Worm (Caenorhabditis elegans): ENCODE measurements around the gene adal-1.

adal-1 gene

DNA sequence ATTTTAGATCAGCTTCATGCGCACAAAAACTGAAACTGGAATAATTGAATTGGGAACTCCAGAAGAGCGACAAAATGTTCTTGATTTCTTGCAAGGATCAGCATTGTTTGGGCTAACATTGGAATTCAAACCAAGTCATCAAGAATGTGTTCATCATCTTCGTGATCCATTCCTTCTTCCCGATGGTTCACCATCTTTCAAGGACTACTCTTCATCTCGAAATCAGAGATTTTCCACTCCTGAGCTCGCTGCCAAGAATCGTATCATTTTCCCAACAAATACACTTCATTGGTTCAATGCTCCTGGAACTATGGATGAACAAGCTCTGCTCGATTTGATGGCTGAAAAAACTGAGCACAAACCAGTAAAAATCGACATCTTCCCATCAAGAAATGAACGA lies 7.3 kb upstream of the adal-1 start:
- no peak for TF ChIP-seq ztf-11 (tag; optimal IDR thresholded peaks at IDR 0.05)
- TF ChIP-seq nhr-71 (tag; optimal IDR thresholded peaks at IDR 0.05): no peak
- no peak for TF ChIP-seq pqm-1 (tag; optimal IDR thresholded peaks at IDR 0.05)
- no peak for TF ChIP-seq elt-2 (tag; optimal IDR thresholded peaks at IDR 0.05)
- TF ChIP-seq hpl-2 (GFP tag; optimal IDR thresholded peaks at IDR 0.05): no peak
- no peak for TF ChIP-seq egl-27 (tag; optimal IDR thresholded peaks at IDR 0.05)
- no peak for TF ChIP-seq unc-86 (tag; optimal IDR thresholded peaks at IDR 0.05)
- no peak for TF ChIP-seq nhr-77 (tag; optimal IDR thresholded peaks at IDR 0.05)
- no peak for TF ChIP-seq egl-13 (tag; optimal IDR thresholded peaks at IDR 0.05)
- TF ChIP-seq unc-98 (GFP tag; IDR thresholded peaks at IDR 0.05): no peak
- no peak for TF ChIP-seq snu-23 (GFP tag; optimal IDR thresholded peaks at IDR 0.05)

DNA sequence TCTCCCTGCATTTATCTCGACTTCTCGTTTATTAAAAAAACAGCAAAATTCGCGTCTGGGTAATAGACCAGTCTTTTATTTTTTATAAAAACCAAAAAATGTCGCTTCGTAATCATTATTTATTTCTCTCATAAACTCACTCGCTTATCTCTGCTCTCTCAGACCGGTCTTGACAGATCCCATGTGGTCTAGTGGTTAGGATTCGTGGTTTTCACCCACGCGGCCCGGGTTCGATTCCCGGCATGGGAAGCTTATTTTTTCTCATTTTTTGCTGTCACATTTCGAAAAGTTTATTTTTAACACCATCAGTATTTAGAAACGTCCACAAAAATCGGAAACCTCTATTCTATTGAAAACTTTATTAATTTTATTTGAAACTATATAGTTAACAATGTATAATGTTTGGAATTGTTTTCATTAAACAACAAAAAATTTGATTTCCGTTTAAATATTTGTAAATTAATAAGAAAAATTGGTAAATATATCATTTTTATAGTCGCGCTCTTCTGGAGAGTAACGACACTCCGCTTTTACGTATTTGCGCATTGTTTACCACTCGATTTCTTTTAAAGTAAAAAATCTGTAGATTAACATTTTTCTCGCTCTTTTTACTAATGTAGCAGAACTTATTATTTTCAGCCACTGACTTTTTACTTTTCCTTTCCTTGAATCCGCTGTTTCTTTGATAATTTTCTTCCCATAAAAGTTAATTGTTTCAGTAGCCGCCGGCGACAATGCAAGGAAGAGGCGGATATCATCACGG lies 4.8 kb upstream of the adal-1 start, which contains the start of gene hrpl-1:
hrpl-1 (plus strand) TSS at position 713 of the 763 bp plus-strand sequence.
- TF ChIP-seq xbp-1 (tag; optimal IDR thresholded peaks at IDR 0.05) (peak; percentile 28), F16B12.6 (tag; optimal IDR thresholded peaks at IDR 0.05) (no peak), zag-1 (tag; optimal IDR thresholded peaks at IDR 0.05) (no peak), snpc-4 (tag; optimal IDR thresholded peaks at IDR 0.05) (no peak), swsn-7 (tag; optimal IDR thresholded peaks at IDR 0.05) (peak; percentile 31), lin-15B (tag; optimal IDR thresholded peaks at IDR 0.05) (no peak), sup-37 (GFP tag; optimal IDR thresholded peaks at IDR 0.05) (no peak), elt-3 (tag; optimal IDR thresholded peaks at IDR 0.05) (no peak), egl-27 (tag; optimal IDR thresholded peaks at IDR 0.05) (no peak), pag-3 (tag; optimal IDR thresholded peaks at IDR 0.05; ENCODE audit: borderline replicate concordance, insufficient read depth) (no peak), mdl-1 (tag; optimal IDR thresholded peaks at IDR 0.05) (peak in 1 of 2 experiments; percentile 26), rnt-1 (tag; optimal IDR thresholded peaks at IDR 0.05) (peak; percentile 47), aha-1 (tag; optimal IDR thresholded peaks at IDR 0.05) (no peak), dsc-1 (tag; optimal IDR thresholded peaks at IDR 0.05) (peak; percentile 48), C04F5.9 (tag; optimal IDR thresholded peaks at IDR 0.05) (no peak), vab-15 (tag; optimal IDR thresholded peaks at IDR 0.05) (no peak), dpl-1 (GFP tag; optimal IDR thresholded peaks at IDR 0.05) (peak in 2 of 3 experiments; percentile 30 to 54), lsy-2 (tag; optimal IDR thresholded peaks at IDR 0.05) (peak in 1 of 2 experiments; percentile 47), unc-86 (tag; optimal IDR thresholded peaks at IDR 0.05) (no peak), ceh-90 (tag; optimal IDR thresholded peaks at IDR 0.05) (no peak), lir-3 (tag; optimal IDR thresholded peaks at IDR 0.05; ENCODE audit: poor library complexity) (no peak), tlp-1 (tag; optimal IDR thresholded peaks at IDR 0.05) (no peak), nhr-84 (tag; optimal IDR thresholded peaks at IDR 0.05) (no peak), nhr-77 (tag; optimal IDR thresholded peaks at IDR 0.05) (no peak), lin-39 (tag; optimal IDR thresholded peaks at IDR 0.05) (no peak), tbx-2 (tag; optimal IDR thresholded peaks at IDR 0.05) (no peak), ama-1 (optimal IDR thresholded peaks at IDR 0.05) (no peak), nhr-71 (tag; optimal IDR thresholded peaks at IDR 0.05) (peak; percentile 58), unc-98 (GFP tag; IDR thresholded peaks at IDR 0.05) (no peak), C34B4.2 (tag; optimal IDR thresholded peaks at IDR 0.05) (no peak), fkh-4 (tag; optimal IDR thresholded peaks at IDR 0.05; ENCODE audit: borderline replicate concordance) (no peak), nhr-47 (tag; optimal IDR thresholded peaks at IDR 0.05) (peak; percentile 48), blmp-1 (tag; optimal IDR thresholded peaks at IDR 0.05) (peak; percentile 42), nhr-90 (tag; optimal IDR thresholded peaks at IDR 0.05; ENCODE audit: poor library complexity) (peak; percentile 54), nhr-11 (tag; optimal IDR thresholded peaks at IDR 0.05) (no peak), sox-4 (tag; optimal IDR thresholded peaks at IDR 0.05) (peak; percentile 35), nhr-85 (tag) (peak; percentile 26), pqm-1 (tag; optimal IDR thresholded peaks at IDR 0.05) (no peak), C16A3.4 (tag; optimal IDR thresholded peaks at IDR 0.05) (no peak), efl-1 (optimal IDR thresholded peaks at IDR 0.05) (peak in 1 of 2 experiments; percentile 39), efl-1 (GFP tag; optimal IDR thresholded peaks at IDR 0.05 in 1 of 2) (peak; percentile 56 to 67), lin-35 (GFP tag; optimal IDR thresholded peaks at IDR 0.05) (peak in 1 of 2 experiments; percentile 74), zip-4 (GFP tag; optimal IDR thresholded peaks at IDR 0.05) (no peak), snu-23 (GFP tag; optimal IDR thresholded peaks at IDR 0.05) (peak; percentile 52), ceh-88 (GFP tag; IDR thresholded peaks at IDR 0.05) (no peak)

Data from whole organism, L1 larva.